Worm (Caenorhabditis elegans) whole organism, late embryonic: ENCODE data around the gene fbxa-153.

Experiments used
- ama-1 ChIP-seq: fragments of 150-350 bp; optimal IDR thresholded peaks from 2 replicates; lab custom pipeline; 2014
- ceh-34 ChIP-seq: sonication (generic microtip); optimal IDR thresholded peaks from 2 replicates; lab custom pipeline; 2016; ENCODE audit warnings: mild to moderate bottlenecking, missing genetic modification characterization, missing compliant biosample characterization
- dve-1 ChIP-seq: sonication (generic microtip); optimal IDR thresholded peaks from 2 replicates; lab custom pipeline; 2017; ENCODE audit warnings: antibody characterized with exemption, mild to moderate bottlenecking, missing genetic modification characterization, missing compliant biosample characterization
- hlh-13 ChIP-seq: fragments of 200-800 bp; sonication (Bioruptor generic); optimal IDR thresholded peaks from 2 replicates; lab custom pipeline; 2018; ENCODE audit warnings: mild to moderate bottlenecking, missing genetic modification characterization, missing compliant biosample characterization
- hlh-8 ChIP-seq: sonication (generic microtip); optimal IDR thresholded peaks from 2 replicates; lab custom pipeline; 2016; ENCODE audit warnings: missing genotype, missing genetic modification characterization, missing compliant biosample characterization
- nhr-11 ChIP-seq: fragments of 150-350 bp; optimal IDR thresholded peaks from 2 replicates; lab custom pipeline; 2014; ENCODE audit warnings: missing biosample characterization, missing genetic modification characterization
- odd-2 ChIP-seq: sonication (generic microtip); optimal IDR thresholded peaks from 2 replicates; lab custom pipeline; 2017; ENCODE audit warnings: antibody characterized with exemption, mild to moderate bottlenecking, missing genetic modification characterization, missing compliant biosample characterization
- sox-4 ChIP-seq: sonication (generic microtip); optimal IDR thresholded peaks from 2 replicates; lab custom pipeline; 2017; ENCODE audit warnings: mild to moderate bottlenecking, missing genetic modification characterization, inconsistent platforms, missing compliant biosample characterization
- syd-9 ChIP-seq: sonication (generic microtip); optimal IDR thresholded peaks from 2 replicates; lab custom pipeline; 2016; ENCODE audit warnings: mild to moderate bottlenecking, missing genetic modification characterization, moderate library complexity, missing compliant biosample characterization
- unc-55 ChIP-seq: sonication (generic microtip); optimal IDR thresholded peaks from 2 replicates; lab custom pipeline; 2017; ENCODE audit warnings: missing biosample characterization, missing genetic modification reagents, missing genetic modification characterization

- TF ChIP-seq ama-1 (lab: Kevin White, UChicago) (no peak), nhr-11 (tag; lab: Kevin White, UChicago) (no peak), ceh-34 (tag; lab: Kevin White, UChicago) (no peak), odd-2 (tag; lab: Kevin White, UChicago) (no peak), syd-9 (no peak), hlh-8 (tag; lab: Kevin White, UChicago) (no peak), hlh-13 (GFP tag; lab: Kevin White, UChicago) (no peak), unc-55 (GFP tag; lab: Kevin White, UChicago) (no peak), dve-1 (tag; lab: Kevin White, UChicago) (no peak), sox-4 (tag; lab: Kevin White, UChicago) (no peak)
Observed at ce11 chrV:15652147-15652546, 42.0 kb upstream of the fbxa-153 start.
